Worm (Caenorhabditis elegans) whole organism, L4/young adult: Measurements from ENCODE around the gene sri-28.

Experiments
- W03F9.2 ChIP-seq: fragments of 150-350 bp; optimal IDR thresholded peaks from 2 replicates; lab custom pipeline; 2014; ENCODE audit warnings: missing biosample characterization, missing genetic modification characterization
- dao-5 ChIP-seq: sonication (generic microtip); optimal IDR thresholded peaks from 2 replicates; lab custom pipeline; 2016; ENCODE audit warnings: missing genotype, missing genetic modification characterization, moderate library complexity, missing compliant biosample characterization
- him-1 ChIP-seq: sonication (generic microtip); optimal IDR thresholded peaks from 2 replicates; lab custom pipeline; 2016; ENCODE audit warnings: missing genotype, missing genetic modification reagents, missing genetic modification characterization, missing compliant biosample characterization

sri-28 gene

ce11 chrII:3067896-3068295 lies 19.4 kb downstream of the sri-28 start:
- TF ChIP-seq dao-5 (no peak), W03F9.2 (tag; lab: Kevin White, UChicago) (no peak), him-1 (tag; lab: Kevin White, UChicago) (no peak)

- TF ChIP-seq dao-5 (no peak), W03F9.2 (tag; lab: Kevin White, UChicago) (no peak), him-1 (tag; lab: Kevin White, UChicago) (no peak)
Measured at ce11 chrII:3068646-3069045, 20.2 kb downstream of the sri-28 start.

ce11 chrII:3070182-3070581 lies 21.7 kb downstream of the sri-28 start:
- TF ChIP-seq dao-5 (no peak), W03F9.2 (tag; lab: Kevin White, UChicago) (no peak), him-1 (tag; lab: Kevin White, UChicago) (no peak)

- no peak for TF ChIP-seq W03F9.2 (tag; lab: Kevin White, UChicago)
Measured at ce11 chrII:3071012-3071749, 22.7 kb downstream of the sri-28 start, which contains the start of gene Y25C1A.7. Y25C1A.7 (minus strand) TSS chrII:3071062.

- TF ChIP-seq W03F9.2 (tag; lab: Kevin White, UChicago): peak; percentile 79
- no peak for TF ChIP-seq dao-5
- peak; percentile 70 for TF ChIP-seq him-1 (tag; lab: Kevin White, UChicago)
Measured at ce11 chrII:3076915-3077314, 28.4 kb downstream of the sri-28 start, which contains the start of gene Y25C1A.8. Y25C1A.8 (minus strand) TSS chrII:3076959.

ce11 chrII:3078496-3078895 lies 30.0 kb downstream of the sri-28 start, which contains the start of gene copb-1:
copb-1 (plus strand) TSS chrII:3078796.
- no peak for TF ChIP-seq him-1 (tag; lab: Kevin White, UChicago)
- no peak for TF ChIP-seq W03F9.2 (tag; lab: Kevin White, UChicago)
- no peak for TF ChIP-seq dao-5

- TF ChIP-seq dao-5 (no peak), him-1 (tag; lab: Kevin White, UChicago) (no peak), W03F9.2 (tag; lab: Kevin White, UChicago) (no peak)
Measured at ce11 chrII:3087134-3087533, 38.7 kb downstream of the sri-28 start.

- TF ChIP-seq him-1 (tag; lab: Kevin White, UChicago): no peak
- no peak for TF ChIP-seq W03F9.2 (tag; lab: Kevin White, UChicago)
- no peak for TF ChIP-seq dao-5
Measured at ce11 chrII:3091268-3091667, 42.8 kb downstream of the sri-28 start, which contains the start of gene srg-21. srg-21 (minus strand) TSS chrII:3091368.

- no peak for TF ChIP-seq W03F9.2 (tag; lab: Kevin White, UChicago)
- no peak for TF ChIP-seq him-1 (tag; lab: Kevin White, UChicago)
- no peak for TF ChIP-seq dao-5
Measured at ce11 chrII:3093352-3093751, 44.9 kb downstream of the sri-28 start, which contains the start of gene srg-22. srg-22 (minus strand) TSS chrII:3093452.

- TF ChIP-seq dao-5: no peak
- no peak for TF ChIP-seq W03F9.2 (tag; lab: Kevin White, UChicago)
- no peak for TF ChIP-seq him-1 (tag; lab: Kevin White, UChicago)
Measured at ce11 chrII:3096060-3096459, 47.6 kb downstream of the sri-28 start, which contains the start of gene srg-23. srg-23 (minus strand) TSS chrII:3096160.

ce11 chrII:3096857-3097256 lies 48.4 kb downstream of the sri-28 start, which contains the start of gene Y25C1A.14:
Y25C1A.14 (minus strand) TSS chrII:3096957.
- TF ChIP-seq dao-5 (no peak), W03F9.2 (tag; lab: Kevin White, UChicago) (no peak), him-1 (tag; lab: Kevin White, UChicago) (no peak)
